Fruit fly (Drosophila melanogaster) whole organism, embryonic: Measurements from ENCODE around the gene Tsr1.
A peak's percentile ranks its signal among the peaks of the same experiment; 100 is the strongest.

Source experiments
- Abd-B ChIP-seq: fragments of 200-800 bp; sonication (Bioruptor generic); optimal IDR thresholded peaks from 2 replicates; lab custom pipeline; 2018; ENCODE audit warnings: missing biosample characterization, mild to moderate bottlenecking, missing genetic modification characterization, moderate library complexity
- CG10321 ChIP-seq: fragments of 200-800 bp; sonication (Bioruptor generic); IDR thresholded peaks from 2 replicates; pipeline ENCODE4 v1.3.6; 2022; ENCODE audit warnings: missing biosample characterization, missing genetic modification characterization
- CG11723 ChIP-seq: fragments of 200-800 bp; sonication (Bioruptor generic); optimal IDR thresholded peaks from 2 replicates; lab custom pipeline; 2017; ENCODE audit warnings: missing biosample characterization, mild to moderate bottlenecking, missing genetic modification characterization
- CG12104 ChIP-seq: fragments of 200-800 bp; sonication (Bioruptor generic); optimal IDR thresholded peaks from 3 replicates; lab custom pipeline; 2016; ENCODE audit warnings: missing biosample characterization, missing genetic modification characterization
- CG15011 ChIP-seq: fragments of 200-800 bp; sonication (Bioruptor generic); optimal IDR thresholded peaks from 3 replicates; lab custom pipeline; 2018; ENCODE audit warnings: missing biosample characterization, mild to moderate bottlenecking, missing genetic modification characterization
- CG15073 ChIP-seq: fragments of 200-800 bp; sonication (Bioruptor generic); optimal IDR thresholded peaks from 2 replicates; lab custom pipeline; 2016; ENCODE audit warnings: missing biosample characterization, missing genetic modification characterization
- CG17361 ChIP-seq: fragments of 200-800 bp; sonication (Bioruptor generic); IDR thresholded peaks from 3 replicates; pipeline ENCODE4 v1.3.6; 2022; ENCODE audit warnings: missing biosample characterization, missing genetic modification characterization
- CG17802 ChIP-seq: fragments of 200-800 bp; sonication (Bioruptor generic); optimal IDR thresholded peaks from 2 replicates; lab custom pipeline; 2018; ENCODE audit warnings: missing biosample characterization, mild to moderate bottlenecking, missing genetic modification characterization, moderate library complexity
- CG18599 ChIP-seq: fragments of 200-800 bp; sonication (Bioruptor generic); optimal IDR thresholded peaks from 3 replicates; lab custom pipeline; 2017; ENCODE audit warnings: missing biosample characterization, missing genetic modification characterization, mild to moderate bottlenecking, moderate library complexity, missing genetic modification reagents
- CG31388 ChIP-seq: fragments of 200-800 bp; sonication (Bioruptor generic); optimal IDR thresholded peaks from 2 replicates; lab custom pipeline; 2016; ENCODE audit warnings: missing biosample characterization, missing genetic modification characterization
- CG3163 ChIP-seq: fragments of 200-800 bp; sonication (Bioruptor generic); optimal IDR thresholded peaks from 3 replicates; lab custom pipeline; 2016; ENCODE audit warnings: missing biosample characterization, missing genetic modification characterization
- CG3847 ChIP-seq: fragments of 200-800 bp; sonication (Bioruptor generic); IDR thresholded peaks from 2 replicates; pipeline ENCODE4 v1.3.6; 2022; ENCODE audit warnings: missing biosample characterization, missing genetic modification characterization
- CG6654 ChIP-seq: fragments of 200-800 bp; sonication (Bioruptor generic); optimal IDR thresholded peaks from 2 replicates; lab custom pipeline; 2017; ENCODE audit warnings: missing biosample characterization, mild to moderate bottlenecking, missing genetic modification characterization
- CG7372 ChIP-seq: fragments of 200-800 bp; sonication (Bioruptor generic); IDR thresholded peaks from 2 replicates; pipeline ENCODE4 v1.3.6; 2022; ENCODE audit warnings: missing biosample characterization, missing genetic modification characterization
- CG8924 ChIP-seq: fragments of 200-800 bp; optimal IDR thresholded peaks from 3 replicates; lab custom pipeline; 2019; ENCODE audit warnings: missing biosample characterization, mild to moderate bottlenecking, missing genetic modification characterization, moderate library complexity
- CkIIα-i1 ChIP-seq: fragments of 200-800 bp; sonication (Bioruptor generic); IDR thresholded peaks from 2 replicates; pipeline ENCODE4 v1.3.6; 2022; ENCODE audit warnings: missing biosample characterization, missing genetic modification characterization
- Dll ChIP-seq: fragments of 200-800 bp; sonication (Bioruptor generic); IDR thresholded peaks from 4 replicates; pipeline ENCODE4 v1.3.6; 2022; ENCODE audit warnings: missing biosample characterization, missing genetic modification characterization; ENCODE audit not compliant: partially characterized antibody
- Dp ChIP-seq: fragments of 200-800 bp; sonication (Bioruptor generic); optimal IDR thresholded peaks from 2 replicates; lab custom pipeline; 2018; ENCODE audit warnings: missing biosample characterization, mild to moderate bottlenecking, missing genetic modification characterization, moderate library complexity
- Elba2 ChIP-seq: fragments of 200-800 bp; sonication (Bioruptor generic); optimal IDR thresholded peaks from 3 replicates; lab custom pipeline; 2016; ENCODE audit warnings: missing biosample characterization, missing genetic modification characterization
- Fer1 ChIP-seq: fragments of 200-800 bp; sonication (Bioruptor generic); optimal IDR thresholded peaks from 2 replicates; lab custom pipeline; 2017; ENCODE audit warnings: missing biosample characterization, mild to moderate bottlenecking, missing genetic modification characterization
- Fer3 ChIP-seq: fragments of 200-800 bp; sonication (Bioruptor generic); optimal IDR thresholded peaks from 2 replicates; lab custom pipeline; 2018; ENCODE audit warnings: missing biosample characterization, mild to moderate bottlenecking, missing genetic modification characterization, moderate library complexity
- Hand ChIP-seq: fragments of 200-800 bp; sonication (Bioruptor generic); optimal IDR thresholded peaks from 2 replicates; lab custom pipeline; 2017; ENCODE audit warnings: mild to moderate bottlenecking, missing biosample characterization, missing genetic modification reagents, missing genetic modification characterization
- Hmx ChIP-seq: fragments of 200-800 bp; sonication (Bioruptor generic); optimal IDR thresholded peaks from 2 replicates; lab custom pipeline; 2016; ENCODE audit warnings: missing biosample characterization, missing genetic modification characterization
- Kr ChIP-seq: fragments of 200-800 bp; sonication (Bioruptor generic); optimal IDR thresholded peaks from 2 replicates; lab custom pipeline; 2017; ENCODE audit warnings: missing biosample characterization, mild to moderate bottlenecking, missing genetic modification characterization
- NC2β ChIP-seq: fragments of 200-800 bp; sonication (Bioruptor generic); optimal IDR thresholded peaks from 2 replicates; lab custom pipeline; 2016; ENCODE audit warnings: missing biosample characterization, missing genetic modification characterization
- Neu2 ChIP-seq: fragments of 200-800 bp; sonication (Bioruptor generic); optimal IDR thresholded peaks from 3 replicates; lab custom pipeline; 2016; ENCODE audit warnings: missing biosample characterization, missing genetic modification characterization, borderline replicate concordance
- Oli ChIP-seq: fragments of 200-800 bp; sonication (Bioruptor generic); optimal IDR thresholded peaks from 2 replicates; lab custom pipeline; 2018; ENCODE audit warnings: missing biosample characterization, mild to moderate bottlenecking, missing genetic modification characterization, moderate library complexity
- Ssrp ChIP-seq: fragments of 200-800 bp; sonication (Bioruptor generic); optimal IDR thresholded peaks from 2 replicates; lab custom pipeline; 2018; ENCODE audit warnings: missing biosample characterization, mild to moderate bottlenecking, missing genetic modification characterization, moderate library complexity
- Trl ChIP-seq, 3 experiments: fragments of >200 bp in 2 of 3; fragments of 200-800 bp in 1 of 3; sonication (Bioruptor generic) in 1 of 3; optimal IDR thresholded peaks; 2 replicates in 1 of 3; 3 replicates in 2 of 3; lab custom pipeline; 2016 to 2017; ENCODE audit warnings: missing biosample characterization in 1 of 3, missing genetic modification characterization in 1 of 3
- abd-A ChIP-seq: fragments of 200-800 bp; sonication (Bioruptor generic); optimal IDR thresholded peaks from 3 replicates; lab custom pipeline; 2019; ENCODE audit warnings: missing biosample characterization, mild to moderate bottlenecking, missing genetic modification characterization, moderate library complexity
- az2 ChIP-seq: fragments of 200-800 bp; sonication (Bioruptor generic); optimal IDR thresholded peaks from 3 replicates; lab custom pipeline; 2016; ENCODE audit warnings: missing biosample characterization, missing genetic modification characterization
- bbx ChIP-seq: fragments of 200-800 bp; sonication (Bioruptor generic); IDR thresholded peaks from 2 replicates; pipeline ENCODE4 v1.3.6; 2022; ENCODE audit warnings: missing biosample characterization, missing genetic modification characterization; ENCODE audit not compliant: partially characterized antibody
- bsh ChIP-seq, 2 experiments: fragments of 200-800 bp; sonication (Bioruptor generic); optimal IDR thresholded peaks; 2 replicates each; lab custom pipeline; 2017 to 2018; ENCODE audit warnings: mild to moderate bottlenecking in 2 of 2, missing biosample characterization in 2 of 2, missing genetic modification characterization in 2 of 2, moderate library complexity in 1 of 2
- chinmo ChIP-seq: fragments of 200-800 bp; sonication (Bioruptor generic); IDR thresholded peaks from 4 replicates; pipeline ENCODE4 v1.3.6; 2022; ENCODE audit warnings: missing biosample characterization, missing genetic modification characterization; ENCODE audit not compliant: partially characterized antibody
- dmrt11E ChIP-seq: fragments of 200-800 bp; sonication (Bioruptor generic); optimal IDR thresholded peaks from 3 replicates; lab custom pipeline; 2018; ENCODE audit warnings: missing biosample characterization, mild to moderate bottlenecking, missing genetic modification characterization, moderate library complexity
- fd3F ChIP-seq: fragments of 200-800 bp; sonication (Bioruptor generic); optimal IDR thresholded peaks from 2 replicates; lab custom pipeline; 2018; ENCODE audit warnings: missing biosample characterization, mild to moderate bottlenecking, missing genetic modification characterization, moderate library complexity
- her ChIP-seq: fragments of 200-800 bp; sonication (Bioruptor generic); optimal IDR thresholded peaks from 2 replicates; lab custom pipeline; 2016; ENCODE audit warnings: missing biosample characterization, missing genetic modification characterization
- sc ChIP-seq, 3 experiments: fragments of >200 bp in 2 of 3; fragments of 200-800 bp in 1 of 3; sonication (Bioruptor generic) in 1 of 3; optimal IDR thresholded peaks; 2 replicates in 2 of 3; 3 replicates in 1 of 3; lab custom pipeline; 2017; ENCODE audit warnings: mild to moderate bottlenecking in 1 of 3, missing biosample characterization in 1 of 3, missing genetic modification characterization in 1 of 3, missing genetic modification reagents in 1 of 3
- seq ChIP-seq: fragments of 200-800 bp; sonication (Bioruptor generic); IDR thresholded peaks from 2 replicates; pipeline ENCODE4 v1.3.6; 2022; ENCODE audit warnings: missing biosample characterization, missing genetic modification characterization
- sim ChIP-seq: fragments of 200-800 bp; sonication (Bioruptor generic); IDR thresholded peaks from 2 replicates; pipeline ENCODE4 v1.3.6; 2022; ENCODE audit warnings: missing biosample characterization, missing genetic modification characterization
- so ChIP-seq: fragments of 200-800 bp; sonication (Bioruptor generic); IDR thresholded peaks from 3 replicates; pipeline ENCODE4 v1.3.6; 2022; ENCODE audit warnings: missing biosample characterization, missing genetic modification characterization
- ttk ChIP-seq: fragments of 200-800 bp; sonication (Bioruptor generic); IDR thresholded peaks from 2 replicates; pipeline ENCODE4 v2.1.2; 2022; ENCODE audit warnings: missing biosample characterization, missing genetic modification characterization
- z ChIP-seq: fragments of 200-800 bp; sonication (Bioruptor generic); IDR thresholded peaks from 3 replicates; pipeline ENCODE4 v1.3.6; 2022; ENCODE audit warnings: missing biosample characterization, missing genetic modification characterization

Gene Tsr1

dm6 chr3L:21318474-21318873, 16.5 kb upstream of the Tsr1 start, which contains the start of gene Rab26:
TSS of gene Rab26 (plus strand) at chr3L:21318774.
- TF ChIP-seq Trl (optimal IDR thresholded peaks at IDR 0.05; lab: Kevin White, UChicago) (peak; percentile 13 to 30), Trl (GFP tag; optimal IDR thresholded peaks at IDR 0.05; lab: Kevin White, UChicago) (no peak), Kr (GFP tag; lab: Kevin White, UChicago) (no peak), chinmo (GFP tag; lab: Robert Waterston, UW) (0 out of 4 replicates have a peak, but pooled peaks have one; percentile 12), CG17361 (GFP tag; lab: Robert Waterston, UW) (no peak), CkIIα-i1 (GFP tag; lab: Robert Waterston, UW) (no peak), seq (GFP tag; lab: Robert Waterston, UW) (peak; percentile 15; the same call in 1 of the 2 replicates), dmrt11E (tag; lab: Kevin White, UChicago) (no peak), Oli (tag; lab: Kevin White, UChicago) (no peak), Elba2 (GFP tag; lab: Kevin White, UChicago) (no peak), sim (GFP tag; lab: Robert Waterston, UW) (0 out of 2 replicates have a peak, but pooled peaks have one; percentile 29), CG6654 (GFP tag; lab: Kevin White, UChicago) (no peak), CG8924 (tag; lab: Kevin White, UChicago) (no peak), Abd-B (no peak), bbx (GFP tag; lab: Robert Waterston, UW) (no peak), ttk (GFP tag; lab: Robert Waterston, UW) (no peak)

dm6 chr3L:21319313-21319907, 15.6 kb upstream of the Tsr1 start:
- TF ChIP-seq Dp (no peak), abd-A (tag; lab: Kevin White, UChicago) (peak; percentile 89), bsh (GFP tag; optimal IDR thresholded peaks at IDR 0.05; lab: Kevin White, UChicago) (no peak), ttk (GFP tag; lab: Robert Waterston, UW) (no peak), fd3F (GFP tag; lab: Kevin White, UChicago) (no peak), so (GFP tag; lab: Robert Waterston, UW) (no peak), Trl (optimal IDR thresholded peaks at IDR 0.05; lab: Kevin White, UChicago) (peak; percentile 54 to 80), Trl (GFP tag; optimal IDR thresholded peaks at IDR 0.05; lab: Kevin White, UChicago) (no peak), CG3163 (peak; percentile 78), Fer3 (tag; lab: Kevin White, UChicago) (no peak), CG11723 (no peak), NC2β (no peak), CG17802 (tag; lab: Kevin White, UChicago) (no peak), CG12104 (GFP tag; lab: Kevin White, UChicago) (no peak), Dll (GFP tag; lab: Robert Waterston, UW) (no peak), CG15073 (GFP tag; lab: Kevin White, UChicago) (no peak), Hand (GFP tag; lab: Kevin White, UChicago) (no peak), CG7372 (GFP tag; lab: Robert Waterston, UW) (no peak), CG10321 (GFP tag; lab: Robert Waterston, UW) (no peak), Fer1 (no peak), her (GFP tag; lab: Kevin White, UChicago) (no peak), sc (optimal IDR thresholded peaks at IDR 0.05; lab: Kevin White, UChicago) (no peak), sc (GFP tag; optimal IDR thresholded peaks at IDR 0.05; lab: Kevin White, UChicago) (no peak), CG31388 (GFP tag; lab: Kevin White, UChicago) (no peak), CG3847 (GFP tag; lab: Robert Waterston, UW) (no peak), CG15011 (GFP tag; lab: Kevin White, UChicago) (no peak), az2 (GFP tag; lab: Kevin White, UChicago) (no peak), Neu2 (GFP tag; lab: Kevin White, UChicago) (no peak), z (GFP tag; lab: Robert Waterston, UW) (no peak), CG8924 (tag; lab: Kevin White, UChicago) (no peak), CG18599 (GFP tag; lab: Kevin White, UChicago) (peak; percentile 57), Ssrp (tag; lab: Kevin White, UChicago) (no peak), Hmx (GFP tag; lab: Kevin White, UChicago) (no peak)
